Worm (Caenorhabditis elegans): ENCODE data around the gene picc-1.

picc-1 gene

ce11 chrV:6018944-6019450, at the start of gene picc-1:
Gene picc-1, plus strand, starts transcription at chrV:6018994.
- TF ChIP-seq lin-11 (tag; optimal IDR thresholded peaks at IDR 0.05) (no peak), ztf-1 (GFP tag; conservative IDR thresholded peaks at IDR 0.05) (no peak), ztf-4 (tag; optimal IDR thresholded peaks at IDR 0.05) (no peak), lsy-2 (tag; optimal IDR thresholded peaks at IDR 0.05) (peak in 1 of 2 experiments; percentile 32), nhr-25 (tag; optimal IDR thresholded peaks at IDR 0.05) (peak; percentile 18), nhr-21 (tag; optimal IDR thresholded peaks at IDR 0.05) (peak; percentile 28), elt-3 (tag; optimal IDR thresholded peaks at IDR 0.05) (no peak)

ce11 chrV:5972582-5972981, 46.2 kb upstream of the picc-1 start:
- TF ChIP-seq blmp-1 (tag; optimal IDR thresholded peaks at IDR 0.05; ENCODE audit: insufficient read depth) (no peak), nhr-10 (tag; optimal IDR thresholded peaks at IDR 0.05) (no peak), ama-1 (optimal IDR thresholded peaks at IDR 0.05) (no peak)

- TF ChIP-seq unc-62 (GFP tag; optimal IDR thresholded peaks at IDR 0.05) = no peak
- TF ChIP-seq egl-27 (tag; optimal IDR thresholded peaks at IDR 0.05) = no peak
- TF ChIP-seq ztf-1 (GFP tag; conservative IDR thresholded peaks at IDR 0.05) = no peak
- TF ChIP-seq ztf-11 (tag; optimal IDR thresholded peaks at IDR 0.05) = no peak
- no peak for TF ChIP-seq sma-3 (GFP tag; optimal IDR thresholded peaks at IDR 0.05)
- no peak for TF ChIP-seq sma-9 (GFP tag; optimal IDR thresholded peaks at IDR 0.05)
- no peak for TF ChIP-seq sma-9 (tag; optimal IDR thresholded peaks at IDR 0.05)
- no peak for TF ChIP-seq gmeb-1 (tag; optimal IDR thresholded peaks at IDR 0.05)
- no peak for TF ChIP-seq ztf-4 (tag; optimal IDR thresholded peaks at IDR 0.05)
- no peak for TF ChIP-seq nhr-237 (tag; optimal IDR thresholded peaks at IDR 0.05)
- no peak for TF ChIP-seq fos-1 (tag; optimal IDR thresholded peaks at IDR 0.05)
- no peak for TF ChIP-seq zag-1 (tag; optimal IDR thresholded peaks at IDR 0.05)
- TF ChIP-seq nhr-129 (tag; optimal IDR thresholded peaks at IDR 0.05) = no peak
- no peak for TF ChIP-seq ama-1 (optimal IDR thresholded peaks at IDR 0.05)
- TF ChIP-seq aly-2 (tag; optimal IDR thresholded peaks at IDR 0.05) = no peak
- TF ChIP-seq elt-3 (tag; optimal IDR thresholded peaks at IDR 0.05) = no peak
- no peak for TF ChIP-seq nhr-6 (tag; optimal IDR thresholded peaks at IDR 0.05)
- TF ChIP-seq ceh-16 (tag; optimal IDR thresholded peaks at IDR 0.05) = no peak
- no peak for TF ChIP-seq nhr-10 (tag; optimal IDR thresholded peaks at IDR 0.05)
Observed at ce11 chrV:5973713-5974112, 45.1 kb upstream of the picc-1 start.

- TF ChIP-seq egl-27 (tag; optimal IDR thresholded peaks at IDR 0.05) = no peak
- TF ChIP-seq ZK546.5 (tag; optimal IDR thresholded peaks at IDR 0.05) = no peak
- no peak for TF ChIP-seq nhr-12 (tag; optimal IDR thresholded peaks at IDR 0.05)
- TF ChIP-seq nhr-23 (tag; optimal IDR thresholded peaks at IDR 0.05) = no peak
- no peak for TF ChIP-seq lin-13 (GFP tag; optimal IDR thresholded peaks at IDR 0.05)
- no peak for TF ChIP-seq lin-11 (tag; optimal IDR thresholded peaks at IDR 0.05)
- TF ChIP-seq crh-2 (tag; optimal IDR thresholded peaks at IDR 0.05) = no peak
- TF ChIP-seq C34F6.9 (tag; optimal IDR thresholded peaks at IDR 0.05) = no peak
- TF ChIP-seq mab-5 (tag; optimal IDR thresholded peaks at IDR 0.05) = no peak
- TF ChIP-seq unc-62 (GFP tag; optimal IDR thresholded peaks at IDR 0.05) = no peak
- no peak for TF ChIP-seq nhr-11 (tag; optimal IDR thresholded peaks at IDR 0.05)
- TF ChIP-seq nhr-21 (tag; optimal IDR thresholded peaks at IDR 0.05) = no peak
- TF ChIP-seq dmd-4 (tag; optimal IDR thresholded peaks at IDR 0.05) = no peak
- TF ChIP-seq ztf-1 (GFP tag; conservative IDR thresholded peaks at IDR 0.05) = no peak
- TF ChIP-seq nhr-129 (tag; optimal IDR thresholded peaks at IDR 0.05) = no peak
- no peak for TF ChIP-seq gmeb-1 (tag; optimal IDR thresholded peaks at IDR 0.05)
- no peak for TF ChIP-seq nhr-10 (tag; optimal IDR thresholded peaks at IDR 0.05)
- no peak for TF ChIP-seq Y55F3AM.14 (GFP tag; optimal IDR thresholded peaks at IDR 0.05)
- TF ChIP-seq aly-2 (tag; optimal IDR thresholded peaks at IDR 0.05) = no peak
- no peak for TF ChIP-seq skn-1 (tag; optimal IDR thresholded peaks at IDR 0.05)
Observed at ce11 chrV:5975724-5976123, 43.1 kb upstream of the picc-1 start, which contains the start of gene acy-2. Gene acy-2, plus strand, starts transcription at chrV:5976024.

- TF ChIP-seq ztf-4 (tag; optimal IDR thresholded peaks at IDR 0.05) (no peak), sma-3 (GFP tag; optimal IDR thresholded peaks at IDR 0.05) (no peak), alr-1 (tag; optimal IDR thresholded peaks at IDR 0.05) (no peak), nhr-6 (tag; optimal IDR thresholded peaks at IDR 0.05) (no peak), snpc-4 (tag; optimal IDR thresholded peaks at IDR 0.05) (no peak), mbf-1 (tag; optimal IDR thresholded peaks at IDR 0.05) (no peak), nhr-237 (tag; optimal IDR thresholded peaks at IDR 0.05) (no peak), unc-55 (GFP tag; optimal IDR thresholded peaks at IDR 0.05) (no peak), C34F6.9 (tag; optimal IDR thresholded peaks at IDR 0.05) (no peak), dmd-4 (tag; optimal IDR thresholded peaks at IDR 0.05) (no peak), sem-4 (tag; optimal IDR thresholded peaks at IDR 0.05) (no peak), nhr-25 (tag; optimal IDR thresholded peaks at IDR 0.05) (no peak), lin-11 (tag; optimal IDR thresholded peaks at IDR 0.05) (no peak), ztf-11 (tag; optimal IDR thresholded peaks at IDR 0.05) (no peak), lsy-2 (tag; optimal IDR thresholded peaks at IDR 0.05) (no peak), ztf-1 (GFP tag; conservative IDR thresholded peaks at IDR 0.05) (no peak), unc-39 (tag; optimal IDR thresholded peaks at IDR 0.05) (no peak), elt-1 (tag; optimal IDR thresholded peaks at IDR 0.05) (no peak), nhr-21 (tag; optimal IDR thresholded peaks at IDR 0.05) (no peak)
Observed at ce11 chrV:5982722-5983121, 36.1 kb upstream of the picc-1 start.

All from whole organism, L2 larva.